Worm (Caenorhabditis elegans) whole organism, L2 larva: ENCODE results near the gene taf-11.1.

Source experiments
- F13H6.1 ChIP-seq: sonication (generic microtip); optimal IDR thresholded peaks from 2 replicates; lab custom pipeline; 2016; ENCODE audit warnings: missing genetic modification characterization, missing compliant biosample characterization
- dmd-4 ChIP-seq: sonication (generic microtip); optimal IDR thresholded peaks from 2 replicates; lab custom pipeline; 2017; ENCODE audit warnings: missing biosample characterization, missing genetic modification characterization
- nhr-23 ChIP-seq: fragments of 150-350 bp; optimal IDR thresholded peaks from 2 replicates; lab custom pipeline; 2014; ENCODE audit warnings: missing biosample characterization, missing genetic modification reagents, missing genetic modification characterization

- TF ChIP-seq dmd-4 (tag; lab: Kevin White, UChicago): no peak
- TF ChIP-seq nhr-23 (tag; lab: Kevin White, UChicago): no peak
- no peak for TF ChIP-seq F13H6.1 (tag; lab: Kevin White, UChicago)
These were observed 6.0 kb upstream of the taf-11.1 start, which contains the start of gene hlh-13 for ce11 chrX:4248949-4249348.
